Fruit fly (Drosophila melanogaster): ENCODE measurements around the gene CG46310.

DNA sequence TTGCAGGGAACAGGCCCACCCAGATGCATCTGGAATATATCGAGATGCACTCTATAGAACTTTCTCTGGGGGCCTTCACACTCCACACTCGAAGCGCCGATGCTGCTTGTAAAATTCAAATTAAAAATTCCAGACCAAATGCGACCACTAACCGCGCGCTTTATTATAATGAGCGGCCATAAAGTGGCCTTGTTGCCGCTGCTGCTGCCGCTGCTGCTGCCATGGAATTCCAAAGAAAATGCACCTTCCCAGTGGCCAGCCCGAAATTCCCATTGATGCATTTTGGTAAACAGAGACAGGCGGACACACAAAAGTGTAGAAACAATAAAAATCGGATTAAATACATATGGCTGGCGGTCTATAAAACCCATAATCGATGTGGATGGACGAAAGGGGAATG lies 43.5 kb upstream of the CG46310 start:
- TF ChIP-seq CG8478 (optimal IDR thresholded peaks at IDR 0.05) (no peak), CTCF (optimal IDR thresholded peaks at IDR 0.05) (no peak)

Data from S2 (cell line).